Fruit fly (Drosophila melanogaster) whole organism, embryonic: ENCODE measurements around the gene caz.

ENCODE experiments used
- BEAF-32 ChIP-seq: fragments of 200-800 bp; sonication (Bioruptor generic); optimal IDR thresholded peaks from 3 replicates; lab custom pipeline; 2017; ENCODE audit warnings: missing biosample characterization, missing genetic modification characterization, mild to moderate bottlenecking, moderate library complexity, missing genetic modification reagents
- Bgb ChIP-seq: fragments of 200-800 bp; sonication (Bioruptor generic); IDR thresholded peaks from 2 replicates; pipeline ENCODE4 v1.3.6; 2022; ENCODE audit warnings: missing biosample characterization, missing genetic modification characterization; ENCODE audit not compliant: partially characterized antibody
- CG10959 ChIP-seq: fragments of 200-800 bp; sonication (Bioruptor generic); IDR thresholded peaks from 2 replicates; pipeline ENCODE4 v1.3.6; 2022; ENCODE audit warnings: missing biosample characterization, missing genetic modification characterization
- CG10979 ChIP-seq: fragments of 200-800 bp; sonication (Bioruptor generic); optimal IDR thresholded peaks from 2 replicates; lab custom pipeline; 2018; ENCODE audit warnings: missing biosample characterization, mild to moderate bottlenecking, missing genetic modification characterization, moderate library complexity
- CG12769 ChIP-seq: fragments of 200-800 bp; sonication (Bioruptor generic); optimal IDR thresholded peaks from 2 replicates; lab custom pipeline; 2019; ENCODE audit warnings: missing biosample characterization, mild to moderate bottlenecking, missing genetic modification characterization, moderate library complexity
- CG13775 ChIP-seq: fragments of 200-800 bp; sonication (Bioruptor generic); optimal IDR thresholded peaks from 3 replicates; lab custom pipeline; 2017; ENCODE audit warnings: missing biosample characterization, mild to moderate bottlenecking, missing genetic modification characterization
- CG13894 ChIP-seq: fragments of 200-800 bp; sonication (Bioruptor generic); optimal IDR thresholded peaks from 3 replicates; lab custom pipeline; 2018; ENCODE audit warnings: missing biosample characterization, mild to moderate bottlenecking, missing genetic modification characterization, moderate library complexity
- CG1603 ChIP-seq: fragments of 200-800 bp; sonication (Bioruptor generic); optimal IDR thresholded peaks from 2 replicates; lab custom pipeline; 2019; ENCODE audit warnings: missing biosample characterization, mild to moderate bottlenecking, missing genetic modification characterization, moderate library complexity
- CG17361 ChIP-seq: fragments of 200-800 bp; sonication (Bioruptor generic); IDR thresholded peaks from 3 replicates; pipeline ENCODE4 v1.3.6; 2022; ENCODE audit warnings: missing biosample characterization, missing genetic modification characterization
- CG2116 ChIP-seq: fragments of 200-800 bp; sonication (Bioruptor generic); optimal IDR thresholded peaks from 3 replicates; lab custom pipeline; 2018; ENCODE audit warnings: missing biosample characterization, mild to moderate bottlenecking, missing genetic modification characterization
- CG30020 ChIP-seq: fragments of 200-800 bp; optimal IDR thresholded peaks from 2 replicates; lab custom pipeline; 2019; ENCODE audit warnings: missing biosample characterization, mild to moderate bottlenecking, missing genetic modification characterization, moderate library complexity
- CG31441 ChIP-seq: fragments of 200-800 bp; sonication (Bioruptor generic); IDR thresholded peaks from 2 replicates; pipeline ENCODE4 v1.3.6; 2022; ENCODE audit warnings: missing biosample characterization, missing genetic modification characterization
- CG3407 ChIP-seq: fragments of 200-800 bp; sonication (Bioruptor generic); optimal IDR thresholded peaks from 2 replicates; lab custom pipeline; 2018; ENCODE audit warnings: missing biosample characterization, mild to moderate bottlenecking, missing genetic modification characterization
- CG34224 ChIP-seq: fragments of 200-800 bp; sonication (Bioruptor generic); IDR thresholded peaks from 3 replicates; pipeline ENCODE4 v1.3.6; 2022; ENCODE audit warnings: missing biosample characterization, missing genetic modification characterization; ENCODE audit not compliant: partially characterized antibody
- CG3838 ChIP-seq: fragments of 200-800 bp; sonication (Bioruptor generic); optimal IDR thresholded peaks from 3 replicates; lab custom pipeline; 2016; ENCODE audit warnings: missing biosample characterization, missing genetic modification characterization
- CG42726 ChIP-seq: fragments of 200-800 bp; sonication (Bioruptor generic); IDR thresholded peaks from 2 replicates; pipeline ENCODE4 v1.3.6; 2022; ENCODE audit warnings: missing biosample characterization, missing genetic modification characterization; ENCODE audit not compliant: partially characterized antibody
- CG4730 ChIP-seq: fragments of 200-800 bp; sonication (Bioruptor generic); IDR thresholded peaks from 2 replicates; pipeline ENCODE4 v1.3.6; 2022; ENCODE audit warnings: missing biosample characterization, missing genetic modification characterization
- CG7745 ChIP-seq: fragments of 200-800 bp; sonication (Bioruptor generic); optimal IDR thresholded peaks from 2 replicates; lab custom pipeline; 2018; ENCODE audit warnings: missing biosample characterization, mild to moderate bottlenecking, missing genetic modification characterization, moderate library complexity
- CG7963 ChIP-seq: fragments of 200-800 bp; sonication (Bioruptor generic); IDR thresholded peaks from 3 replicates; pipeline ENCODE4 v1.3.6; 2022; ENCODE audit warnings: missing biosample characterization, missing genetic modification characterization; ENCODE audit not compliant: partially characterized antibody
- Dip2 ChIP-seq: fragments of 200-800 bp; sonication (Bioruptor generic); IDR thresholded peaks from 2 replicates; pipeline ENCODE4 v1.3.6; 2022; ENCODE audit warnings: missing biosample characterization, missing genetic modification characterization
- Doc3 ChIP-seq: fragments of 200-800 bp; sonication (Bioruptor generic); IDR thresholded peaks from 3 replicates; pipeline ENCODE4 v1.3.6; 2022; ENCODE audit warnings: missing biosample characterization, missing genetic modification characterization; ENCODE audit not compliant: partially characterized antibody
- Dref ChIP-seq: fragments of 200-800 bp; sonication (Bioruptor generic); IDR thresholded peaks from 2 replicates; pipeline ENCODE4 v1.3.6; 2022; ENCODE audit warnings: missing biosample characterization, missing genetic modification characterization
- Fer3 ChIP-seq: fragments of 200-800 bp; sonication (Bioruptor generic); optimal IDR thresholded peaks from 2 replicates; lab custom pipeline; 2018; ENCODE audit warnings: missing biosample characterization, mild to moderate bottlenecking, missing genetic modification characterization, moderate library complexity
- MBD-R2 ChIP-seq: fragments of 200-800 bp; sonication (Bioruptor generic); IDR thresholded peaks from 2 replicates; pipeline ENCODE4 v1.3.6; 2022; ENCODE audit warnings: missing biosample characterization, missing genetic modification characterization
- Mad ChIP-seq: fragments of 200-800 bp; sonication (Bioruptor generic); optimal IDR thresholded peaks from 2 replicates; lab custom pipeline; 2016; ENCODE audit warnings: missing biosample characterization, missing genetic modification characterization
- NFAT ChIP-seq: fragments of 200-800 bp; sonication (Bioruptor generic); IDR thresholded peaks from 2 replicates; pipeline ENCODE4 v1.3.6; 2022; ENCODE audit warnings: missing biosample characterization, missing genetic modification characterization
- NfI ChIP-seq: fragments of 200-800 bp; sonication (Bioruptor generic); optimal IDR thresholded peaks from 3 replicates; lab custom pipeline; 2018; ENCODE audit warnings: missing biosample characterization, mild to moderate bottlenecking, missing genetic modification characterization, moderate library complexity
- Side ChIP-seq: fragments of 200-800 bp; sonication (Bioruptor generic); optimal IDR thresholded peaks from 2 replicates; lab custom pipeline; 2016; ENCODE audit warnings: missing biosample characterization, missing genetic modification characterization
- Sox100B ChIP-seq: fragments of 200-800 bp; sonication (Bioruptor generic); optimal IDR thresholded peaks from 3 replicates; lab custom pipeline; 2018; ENCODE audit warnings: missing biosample characterization, mild to moderate bottlenecking, missing genetic modification characterization
- chinmo ChIP-seq: fragments of 200-800 bp; sonication (Bioruptor generic); IDR thresholded peaks from 4 replicates; pipeline ENCODE4 v1.3.6; 2022; ENCODE audit warnings: missing biosample characterization, missing genetic modification characterization; ENCODE audit not compliant: partially characterized antibody
- fd96Cb ChIP-seq: fragments of 200-800 bp; sonication (Bioruptor generic); optimal IDR thresholded peaks from 2 replicates; lab custom pipeline; 2018; ENCODE audit warnings: missing biosample characterization, mild to moderate bottlenecking, missing genetic modification characterization, moderate library complexity
- fru ChIP-seq: fragments of >200 bp; optimal IDR thresholded peaks from 2 replicates; lab custom pipeline; 2017
- hb ChIP-seq: fragments of 200-800 bp; sonication (Bioruptor generic); IDR thresholded peaks from 3 replicates; pipeline ENCODE4 v1.3.6; 2022; ENCODE audit warnings: missing biosample characterization, missing genetic modification characterization; ENCODE audit not compliant: partially characterized antibody
- inv ChIP-seq: fragments of 200-800 bp; sonication (Bioruptor generic); IDR thresholded peaks from 2 replicates; pipeline ENCODE4 v1.3.6; 2022; ENCODE audit warnings: missing biosample characterization, missing genetic modification characterization; ENCODE audit not compliant: partially characterized antibody
- ken ChIP-seq: fragments of 200-800 bp; sonication (Bioruptor generic); IDR thresholded peaks from 3 replicates; pipeline ENCODE4 v1.3.6; 2022; ENCODE audit warnings: missing biosample characterization, missing genetic modification characterization
- odd ChIP-seq: fragments of 200-800 bp; sonication (Bioruptor generic); optimal IDR thresholded peaks from 2 replicates; lab custom pipeline; 2017; ENCODE audit warnings: missing biosample characterization, mild to moderate bottlenecking, missing genetic modification characterization
- pfk ChIP-seq: fragments of 200-800 bp; sonication (Bioruptor generic); optimal IDR thresholded peaks from 2 replicates; lab custom pipeline; 2018; ENCODE audit warnings: missing biosample characterization, mild to moderate bottlenecking, missing genetic modification characterization, moderate library complexity
- pros ChIP-seq: fragments of 200-800 bp; sonication (Bioruptor generic); optimal IDR thresholded peaks from 3 replicates; lab custom pipeline; 2019; ENCODE audit warnings: missing biosample characterization, mild to moderate bottlenecking, missing genetic modification characterization, moderate library complexity
- ranshi ChIP-seq: fragments of 200-800 bp; sonication (Bioruptor generic); IDR thresholded peaks from 2 replicates; pipeline ENCODE4 v1.3.6; 2022; ENCODE audit warnings: missing biosample characterization, missing genetic modification characterization
- sens-2 ChIP-seq: fragments of 200-800 bp; sonication (Bioruptor generic); IDR thresholded peaks from 2 replicates; pipeline ENCODE4 v1.3.6; 2022; ENCODE audit warnings: missing biosample characterization, missing genetic modification characterization
- seq ChIP-seq: fragments of 200-800 bp; sonication (Bioruptor generic); IDR thresholded peaks from 2 replicates; pipeline ENCODE4 v1.3.6; 2022; ENCODE audit warnings: missing biosample characterization, missing genetic modification characterization
- sqz ChIP-seq: fragments of 200-800 bp; sonication (Bioruptor generic); optimal IDR thresholded peaks from 3 replicates; lab custom pipeline; 2018; ENCODE audit warnings: missing biosample characterization, mild to moderate bottlenecking, missing genetic modification characterization
- zf30C ChIP-seq: fragments of 200-800 bp; sonication (Bioruptor generic); optimal IDR thresholded peaks from 3 replicates; lab custom pipeline; 2018; ENCODE audit warnings: missing biosample characterization, mild to moderate bottlenecking, missing genetic modification characterization

The caz gene

DNA sequence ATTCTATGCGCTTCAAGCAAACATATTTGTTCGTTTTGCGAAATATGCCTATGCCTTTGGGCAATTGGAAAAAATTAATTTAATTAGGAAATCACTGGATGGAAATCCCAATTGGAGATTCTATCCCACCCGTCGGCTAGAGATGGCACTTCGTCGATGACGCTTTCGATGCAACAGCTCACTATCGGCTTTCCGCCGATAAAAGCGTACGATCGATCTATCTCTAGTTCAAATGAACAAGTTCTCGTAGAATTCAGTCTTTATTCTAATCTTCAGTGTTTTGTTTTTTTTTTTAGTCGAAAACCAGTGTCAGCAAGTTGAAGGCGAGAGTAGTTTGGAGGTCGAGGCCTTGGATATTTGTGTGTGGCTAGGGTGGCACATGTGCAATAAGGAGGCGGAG is 34.5 kb downstream of the caz start, which contains the start of the genes CG9917 and CG32579 (continued):
- TF ChIP-seq CG3838 (GFP tag; lab: Kevin White, UChicago) (no peak), seq (GFP tag; lab: Robert Waterston, UW) (no peak), ranshi (GFP tag; lab: Robert Waterston, UW) (no peak), CG4730 (no peak), NFAT (GFP tag; lab: Robert Waterston, UW) (peak; percentile 34; the same call in 1 of the 2 replicates), Dref (peak; percentile 92), CG7745 (tag; lab: Kevin White, UChicago) (peak; percentile 100), sens-2 (GFP tag; lab: Robert Waterston, UW) (no peak), Dip2 (GFP tag; lab: Robert Waterston, UW) (no peak), ken (no peak), CG42726 (peak; percentile 72; the same call in 1 of the 2 replicates), Doc3 (GFP tag; lab: Robert Waterston, UW) (peak; percentile 63), CG34224 (peak; percentile 81), chinmo (peak; percentile 83; the same call in 2 of the 4 replicates), sqz (GFP tag; lab: Kevin White, UChicago) (no peak), CG10979 (tag; lab: Kevin White, UChicago) (no peak), CG1603 (tag; lab: Kevin White, UChicago) (peak; percentile 25), CG7963 (peak; percentile 79), CG13894 (peak; percentile 37), BEAF-32 (GFP tag; lab: Kevin White, UChicago) (peak; percentile 76), pfk (peak; percentile 59), CG30020 (tag; lab: Kevin White, UChicago) (peak; percentile 28), CG12769 (peak; percentile 45), zf30C (GFP tag; lab: Kevin White, UChicago) (no peak), hb (GFP tag; lab: Robert Waterston, UW) (peak; percentile 81), odd (GFP tag; lab: Kevin White, UChicago) (no peak), CG31441 (GFP tag; lab: Robert Waterston, UW) (no peak), CG2116 (GFP tag; lab: Kevin White, UChicago) (peak; percentile 96), CG13775 (GFP tag; lab: Kevin White, UChicago) (no peak), fru (lab: Kevin White, UChicago) (no peak), Fer3 (no peak), CG3407 (GFP tag; lab: Kevin White, UChicago) (no peak), CG17361 (GFP tag; lab: Robert Waterston, UW) (no peak), Sox100B (GFP tag; lab: Kevin White, UChicago) (no peak), NfI (GFP tag; lab: Kevin White, UChicago) (no peak), pros (GFP tag; lab: Kevin White, UChicago) (no peak), MBD-R2 (peak; percentile 84), Mad (GFP tag; lab: Kevin White, UChicago) (no peak), fd96Cb (tag; lab: Kevin White, UChicago) (no peak), inv (peak; percentile 66)
- TF ChIP-seq, all 482 proteins: peak for 80

DNA sequence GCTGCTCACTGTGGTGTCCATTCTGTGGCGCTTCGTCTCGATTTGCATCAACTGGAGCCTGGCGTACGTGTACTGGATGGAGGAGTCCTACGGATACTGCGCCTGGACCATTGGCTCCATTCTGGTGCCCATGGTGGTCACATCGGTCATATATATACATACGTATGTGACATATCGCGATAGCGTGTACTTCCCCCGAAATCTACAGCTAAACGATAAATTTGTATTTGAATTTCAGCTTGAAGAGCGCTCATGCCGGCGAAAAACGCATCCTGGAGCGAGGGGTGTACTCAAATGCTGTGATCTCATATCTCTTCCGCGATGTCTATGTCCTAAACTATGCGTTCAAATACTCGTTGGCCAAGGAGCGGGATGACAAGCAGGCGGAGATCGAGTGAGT is 34.9 kb downstream of the caz start:
- TF ChIP-seq CG10959 (no peak), Bgb (GFP tag; lab: Robert Waterston, UW) (no peak), Side (GFP tag; lab: Kevin White, UChicago) (no peak)
